Fruit fly (Drosophila melanogaster) whole organism, prepupa: ENCODE data around the gene zetaCOP.

Source experiments
- Blimp-1 ChIP-seq: fragments of 200-800 bp; sonication (Bioruptor generic); optimal IDR thresholded peaks from 3 replicates; lab custom pipeline; 2017; ENCODE audit warnings: missing biosample characterization, missing genetic modification characterization, mild to moderate bottlenecking, moderate library complexity, missing genetic modification reagents
- CG10631 ChIP-seq: fragments of 200-800 bp; sonication (Bioruptor generic); optimal IDR thresholded peaks from 2 replicates; lab custom pipeline; 2016; ENCODE audit warnings: missing biosample characterization, missing genetic modification characterization
- CG10669 ChIP-seq: fragments of 200-800 bp; sonication (Bioruptor generic); optimal IDR thresholded peaks from 3 replicates; lab custom pipeline; 2018; ENCODE audit warnings: missing biosample characterization, mild to moderate bottlenecking, missing genetic modification characterization, moderate library complexity
- CG11294 ChIP-seq: fragments of 200-800 bp; sonication (Bioruptor generic); IDR thresholded peaks from 2 replicates; pipeline ENCODE4 v1.3.6; 2022; ENCODE audit warnings: missing biosample characterization, missing genetic modification characterization
- CG11762 ChIP-seq: fragments of 200-800 bp; sonication (Bioruptor generic); optimal IDR thresholded peaks from 3 replicates; lab custom pipeline; 2016; ENCODE audit warnings: missing biosample characterization, missing genetic modification characterization; ENCODE audit not compliant: insufficient read depth
- CG11902 ChIP-seq: fragments of 200-800 bp; sonication (Bioruptor generic); optimal IDR thresholded peaks from 3 replicates; lab custom pipeline; 2016; ENCODE audit warnings: missing biosample characterization, missing genetic modification characterization
- CG1621 ChIP-seq: fragments of 200-800 bp; sonication (Bioruptor generic); optimal IDR thresholded peaks from 3 replicates; lab custom pipeline; 2018; ENCODE audit warnings: missing biosample characterization, mild to moderate bottlenecking, missing genetic modification characterization
- CG3032 ChIP-seq: fragments of 200-800 bp; optimal IDR thresholded peaks from 2 replicates; lab custom pipeline; 2019; ENCODE audit warnings: missing biosample characterization, mild to moderate bottlenecking, missing genetic modification characterization, moderate library complexity
- CG31627 ChIP-seq: fragments of 200-800 bp; sonication (Bioruptor generic); optimal IDR thresholded peaks from 3 replicates; lab custom pipeline; 2016; ENCODE audit warnings: missing biosample characterization, missing genetic modification characterization
- CG3919 ChIP-seq: fragments of 200-800 bp; sonication (Bioruptor generic); optimal IDR thresholded peaks from 3 replicates; lab custom pipeline; 2016; ENCODE audit warnings: missing biosample characterization, missing genetic modification characterization
- CG4318 ChIP-seq: fragments of 200-800 bp; sonication (Bioruptor generic); optimal IDR thresholded peaks from 3 replicates; lab custom pipeline; 2017; ENCODE audit warnings: missing biosample characterization, mild to moderate bottlenecking, missing genetic modification characterization
- CG6163 ChIP-seq: fragments of 200-800 bp; sonication (Bioruptor generic); IDR thresholded peaks from 3 replicates; pipeline ENCODE4 v1.3.6; 2022; ENCODE audit warnings: missing biosample characterization, missing genetic modification characterization
- CG6276 ChIP-seq: fragments of 200-800 bp; sonication (Bioruptor generic); optimal IDR thresholded peaks from 2 replicates; lab custom pipeline; 2017; ENCODE audit warnings: missing biosample characterization, mild to moderate bottlenecking, missing genetic modification characterization
- CG6808 ChIP-seq: fragments of 200-800 bp; sonication (Bioruptor generic); optimal IDR thresholded peaks from 3 replicates; lab custom pipeline; 2017; ENCODE audit warnings: missing biosample characterization, missing genetic modification characterization, mild to moderate bottlenecking, moderate library complexity, missing genetic modification reagents
- CG6854 ChIP-seq: fragments of 200-800 bp; sonication (Bioruptor generic); optimal IDR thresholded peaks from 2 replicates; lab custom pipeline; 2017; ENCODE audit warnings: missing biosample characterization, mild to moderate bottlenecking, missing genetic modification characterization
- CG8119 ChIP-seq: fragments of 200-800 bp; sonication (Bioruptor generic); IDR thresholded peaks from 3 replicates; pipeline ENCODE4 v1.3.6; 2022; ENCODE audit warnings: missing biosample characterization, missing genetic modification characterization
- CG8319 ChIP-seq: fragments of 200-800 bp; sonication (Bioruptor generic); optimal IDR thresholded peaks from 3 replicates; lab custom pipeline; 2016; ENCODE audit warnings: missing biosample characterization, missing genetic modification characterization
- CG8632 ChIP-seq: fragments of 200-800 bp; sonication (Bioruptor generic); optimal IDR thresholded peaks from 3 replicates; lab custom pipeline; 2016; ENCODE audit warnings: missing biosample characterization, missing genetic modification characterization
- CG9139 ChIP-seq: fragments of 200-800 bp; sonication (Bioruptor generic); optimal IDR thresholded peaks from 3 replicates; lab custom pipeline; 2017; ENCODE audit warnings: missing biosample characterization, mild to moderate bottlenecking, missing genetic modification characterization
- Eip75B ChIP-seq: fragments of 200-800 bp; sonication (Bioruptor generic); optimal IDR thresholded peaks from 3 replicates; lab custom pipeline; 2016; ENCODE audit warnings: missing biosample characterization, missing genetic modification characterization
- Eip93F ChIP-seq: fragments of 200-800 bp; sonication (Bioruptor generic); optimal IDR thresholded peaks from 2 replicates; lab custom pipeline; 2016; ENCODE audit warnings: missing biosample characterization, mild to moderate bottlenecking, missing genetic modification characterization
- Gug ChIP-seq: fragments of 200-800 bp; sonication (Bioruptor generic); IDR thresholded peaks from 2 replicates; pipeline ENCODE4 v1.3.6; 2022; ENCODE audit warnings: missing biosample characterization, missing genetic modification characterization
- Lpt ChIP-seq: fragments of 200-800 bp; sonication (Bioruptor generic); optimal IDR thresholded peaks from 3 replicates; lab custom pipeline; 2016; ENCODE audit warnings: missing biosample characterization, missing genetic modification characterization
- Met ChIP-seq: fragments of 200-800 bp; sonication (Bioruptor generic); optimal IDR thresholded peaks from 3 replicates; lab custom pipeline; 2016; ENCODE audit warnings: missing biosample characterization, missing genetic modification characterization
- OdsH ChIP-seq: fragments of 200-800 bp; sonication (Bioruptor generic); optimal IDR thresholded peaks from 3 replicates; lab custom pipeline; 2016; ENCODE audit warnings: missing biosample characterization, missing genetic modification characterization
- Smox ChIP-seq: fragments of 200-800 bp; sonication (Bioruptor generic); optimal IDR thresholded peaks from 3 replicates; lab custom pipeline; 2016; ENCODE audit warnings: missing biosample characterization, missing genetic modification characterization
- Sox14 ChIP-seq: fragments of 200-800 bp; sonication (Bioruptor generic); optimal IDR thresholded peaks from 3 replicates; lab custom pipeline; 2016; ENCODE audit warnings: missing biosample characterization, missing genetic modification characterization
- Sox15 ChIP-seq: fragments of 200-800 bp; sonication (Bioruptor generic); optimal IDR thresholded peaks from 3 replicates; lab custom pipeline; 2016; ENCODE audit warnings: missing biosample characterization, missing genetic modification characterization
- achi ChIP-seq: fragments of 200-800 bp; sonication (Bioruptor generic); optimal IDR thresholded peaks from 3 replicates; lab custom pipeline; 2016; ENCODE audit warnings: missing biosample characterization, missing genetic modification characterization
- cyc ChIP-seq: fragments of 200-800 bp; sonication (Bioruptor generic); optimal IDR thresholded peaks from 3 replicates; lab custom pipeline; 2016; ENCODE audit warnings: missing biosample characterization, missing genetic modification characterization
- dsx ChIP-seq: fragments of 200-800 bp; optimal IDR thresholded peaks from 3 replicates; lab custom pipeline; 2019; ENCODE audit warnings: missing biosample characterization, mild to moderate bottlenecking, missing genetic modification characterization, moderate library complexity; ENCODE audit not compliant: poor library complexity, severe bottlenecking
- eg ChIP-seq: fragments of 200-800 bp; sonication (Bioruptor generic); IDR thresholded peaks from 3 replicates; pipeline ENCODE4 v1.3.6; 2022; ENCODE audit warnings: missing biosample characterization, missing genetic modification characterization
- fd59A ChIP-seq: fragments of 200-800 bp; sonication (Bioruptor generic); optimal IDR thresholded peaks from 2 replicates; lab custom pipeline; 2017; ENCODE audit warnings: missing biosample characterization, mild to moderate bottlenecking, missing genetic modification characterization, missing genetic modification reagents
- fd85E ChIP-seq: fragments of 200-800 bp; sonication (Bioruptor generic); optimal IDR thresholded peaks from 3 replicates; lab custom pipeline; 2016; ENCODE audit warnings: missing biosample characterization, missing genetic modification characterization
- fkh ChIP-seq: fragments of 200-800 bp; sonication (Bioruptor generic); optimal IDR thresholded peaks from 3 replicates; lab custom pipeline; 2017; ENCODE audit warnings: missing biosample characterization, mild to moderate bottlenecking, missing genetic modification characterization, moderate library complexity
- lz ChIP-seq: fragments of 200-800 bp; sonication (Bioruptor generic); optimal IDR thresholded peaks from 3 replicates; lab custom pipeline; 2016; ENCODE audit warnings: missing biosample characterization, missing genetic modification characterization
- net ChIP-seq: fragments of 200-800 bp; sonication (Bioruptor generic); optimal IDR thresholded peaks from 3 replicates; lab custom pipeline; 2016; ENCODE audit warnings: missing biosample characterization, missing genetic modification characterization
- pdm3 ChIP-seq: fragments of 200-800 bp; sonication (Bioruptor generic); optimal IDR thresholded peaks from 3 replicates; lab custom pipeline; 2016; ENCODE audit warnings: missing biosample characterization, missing genetic modification characterization
- salr ChIP-seq, 2 experiments: fragments of 200-800 bp; sonication (Bioruptor generic); optimal IDR thresholded peaks; 3 replicates each; lab custom pipeline; 2016 to 2018; ENCODE audit warnings: missing biosample characterization in 2 of 2, missing genetic modification characterization in 2 of 2, mild to moderate bottlenecking in 1 of 2
- ss ChIP-seq, 2 experiments: fragments of 200-800 bp; sonication (Bioruptor generic); optimal IDR thresholded peaks; 2 replicates in 1 of 2; 3 replicates in 1 of 2; lab custom pipeline; 2017 to 2018; ENCODE audit warnings: mild to moderate bottlenecking in 2 of 2, missing biosample characterization in 2 of 2, missing genetic modification characterization in 2 of 2, moderate library complexity in 1 of 2
- vri ChIP-seq: fragments of 200-800 bp; sonication (Bioruptor generic); optimal IDR thresholded peaks from 3 replicates; lab custom pipeline; 2016; ENCODE audit warnings: missing biosample characterization, mild to moderate bottlenecking, missing genetic modification characterization

zetaCOP gene

dm6 chr3L:16697069-16697468, 23.7 kb upstream of the zetaCOP start (continued):
- peak; percentile 5 for TF ChIP-seq pdm3 (GFP tag; lab: Kevin White, UChicago)
- TF ChIP-seq OdsH (GFP tag; lab: Kevin White, UChicago), result peak; percentile 27
- TF ChIP-seq Sox14 (GFP tag; lab: Kevin White, UChicago), result no peak
- no peak for TF ChIP-seq cyc (GFP tag; lab: Kevin White, UChicago)
- TF ChIP-seq CG3032, result no peak
- TF ChIP-seq Lpt (GFP tag; lab: Kevin White, UChicago), result no peak
- TF ChIP-seq CG1621 (tag; lab: Kevin White, UChicago), result no peak
- peak; percentile 9 for TF ChIP-seq Smox
- no peak for TF ChIP-seq Met
- peak; percentile 39 for TF ChIP-seq achi
- TF ChIP-seq CG6808 (GFP tag; lab: Kevin White, UChicago), result no peak
- no peak for TF ChIP-seq fd59A (GFP tag; lab: Kevin White, UChicago)

DNA sequence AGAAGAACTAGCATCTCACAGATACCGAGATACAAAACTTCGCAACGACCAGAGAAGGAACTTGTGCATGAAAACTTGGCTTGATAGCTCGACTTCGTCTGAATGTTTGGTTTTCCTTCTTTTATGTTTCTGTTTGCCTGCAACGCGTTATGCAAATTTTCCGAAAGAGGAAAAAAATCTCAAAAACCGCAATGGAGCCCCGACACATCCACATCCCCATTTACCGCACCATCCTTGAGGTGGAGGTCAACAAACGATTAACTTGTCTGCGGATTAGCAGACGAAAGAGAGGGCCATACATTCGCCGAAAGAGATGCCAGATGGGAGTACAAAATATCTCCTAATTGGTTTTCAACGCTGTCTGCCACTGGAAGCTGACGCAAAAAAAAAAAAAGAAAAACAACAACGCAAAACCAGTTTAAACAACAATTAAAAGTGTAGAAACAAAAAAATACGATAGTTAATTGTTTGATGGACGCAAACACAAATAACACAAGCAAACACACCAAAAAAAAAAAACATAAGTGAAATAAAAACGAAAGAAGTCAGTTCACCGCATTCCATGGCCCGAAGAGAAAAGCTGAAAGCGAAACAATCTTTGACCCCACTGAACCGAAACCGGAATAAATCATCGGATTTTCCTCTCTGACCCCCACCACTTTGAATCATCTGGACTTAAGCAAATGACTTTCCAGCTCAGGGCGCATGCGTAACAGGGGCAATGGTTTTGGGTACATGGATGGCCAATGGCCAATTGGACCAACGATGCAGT, 21.9 kb upstream of the zetaCOP start:
- TF ChIP-seq CG6163 (GFP tag; lab: Robert Waterston, UW) (no peak), Eip93F (GFP tag; lab: Kevin White, UChicago) (no peak), CG11294 (GFP tag; lab: Robert Waterston, UW) (no peak), Eip75B (GFP tag; lab: Kevin White, UChicago) (no peak), Gug (GFP tag; lab: Robert Waterston, UW) (no peak), CG11902 (no peak), CG8119 (GFP tag; lab: Robert Waterston, UW) (peak; percentile 39; the same call in 1 of the 3 replicates), eg (GFP tag; lab: Robert Waterston, UW) (0 out of 3 replicates have a peak, but pooled peaks have one; percentile 16), CG6276 (peak; percentile 14), OdsH (GFP tag; lab: Kevin White, UChicago) (no peak), pdm3 (GFP tag; lab: Kevin White, UChicago) (no peak), salr (GFP tag; optimal IDR thresholded peaks at IDR 0.05; lab: Kevin White, UChicago) (no peak), CG4318 (GFP tag; lab: Kevin White, UChicago) (no peak), CG3032 (no peak), CG6854 (GFP tag; lab: Kevin White, UChicago) (no peak), CG10631 (GFP tag; lab: Kevin White, UChicago) (no peak), fd85E (GFP tag; lab: Kevin White, UChicago) (no peak), fd59A (GFP tag; lab: Kevin White, UChicago) (no peak), CG3919 (GFP tag; lab: Kevin White, UChicago) (no peak), CG8319 (GFP tag; lab: Kevin White, UChicago) (no peak), CG9139 (GFP tag; lab: Kevin White, UChicago) (no peak), dsx (no peak)

dm6 chr3L:16693844-16694243, 20.5 kb upstream of the zetaCOP start:
- TF ChIP-seq Eip93F (GFP tag; lab: Kevin White, UChicago) (peak; percentile 11), vri (GFP tag; lab: Kevin White, UChicago) (peak; percentile 51), net (GFP tag; lab: Kevin White, UChicago) (no peak), CG8632 (GFP tag; lab: Kevin White, UChicago) (no peak), CG10669 (GFP tag; lab: Kevin White, UChicago) (no peak)

DNA sequence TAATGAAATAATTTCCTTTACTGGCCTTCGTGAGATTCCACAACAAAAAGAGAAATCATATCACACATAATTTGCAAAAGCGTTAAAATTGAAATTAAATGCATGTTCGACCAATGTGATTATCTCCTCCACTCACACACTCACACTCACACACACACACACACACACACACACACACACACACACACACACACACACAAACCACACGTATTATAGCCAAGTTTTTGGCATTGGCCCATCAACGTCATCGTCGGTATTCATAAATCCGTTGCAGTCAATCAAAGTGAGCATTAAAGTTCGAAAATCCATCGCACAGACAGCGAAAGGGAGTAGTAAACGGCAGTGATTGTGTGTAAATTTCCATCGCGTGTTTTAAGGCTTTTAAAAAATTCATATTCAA, 16.7 kb upstream of the zetaCOP start:
- TF ChIP-seq lz (GFP tag; lab: Kevin White, UChicago), result no peak
- no peak for TF ChIP-seq Eip75B (GFP tag; lab: Kevin White, UChicago)
- TF ChIP-seq fkh (GFP tag; lab: Kevin White, UChicago), result no peak
- no peak for TF ChIP-seq Sox15 (GFP tag; lab: Kevin White, UChicago)
- TF ChIP-seq ss (GFP tag; optimal IDR thresholded peaks at IDR 0.05; lab: Kevin White, UChicago), result no peak
- no peak for TF ChIP-seq Gug (GFP tag; lab: Robert Waterston, UW)
- no peak for TF ChIP-seq fd85E (GFP tag; lab: Kevin White, UChicago)
- no peak for TF ChIP-seq Met
- no peak for TF ChIP-seq Blimp-1 (GFP tag; lab: Kevin White, UChicago)
- no peak for TF ChIP-seq CG31627 (GFP tag; lab: Kevin White, UChicago)
- no peak for TF ChIP-seq vri (GFP tag; lab: Kevin White, UChicago)
- no peak for TF ChIP-seq CG11762
